Worm (Caenorhabditis elegans) whole organism, L1 larva: ENCODE results near the gene C46F4.3.

ENCODE experiments used
- C16A3.4 ChIP-seq: fragments of 150-350 bp; optimal IDR thresholded peaks from 2 replicates; lab custom pipeline; 2014; ENCODE audit warnings: missing biosample characterization, missing genetic modification characterization
- C34B4.2 ChIP-seq: sonication (generic microtip); optimal IDR thresholded peaks from 2 replicates; lab custom pipeline; 2017; ENCODE audit warnings: mild to moderate bottlenecking, missing genetic modification characterization, missing compliant biosample characterization
- aha-1 ChIP-seq: fragments of 150-350 bp; optimal IDR thresholded peaks from 2 replicates; lab custom pipeline; 2014; ENCODE audit warnings: missing biosample characterization, missing genetic modification characterization
- blmp-1 ChIP-seq: fragments of 150-350 bp; optimal IDR thresholded peaks from 2 replicates; lab custom pipeline; 2014; ENCODE audit warnings: missing biosample characterization, missing genetic modification characterization
- ceh-63 ChIP-seq: fragments of 200-800 bp; sonication (Bioruptor generic); optimal IDR thresholded peaks from 2 replicates; lab custom pipeline; 2018; ENCODE audit warnings: mild to moderate bottlenecking, missing genetic modification characterization, missing compliant biosample characterization
- ceh-8 ChIP-seq: fragments of 200-800 bp; sonication (Bioruptor generic); optimal IDR thresholded peaks from 2 replicates; lab custom pipeline; 2018; ENCODE audit warnings: mild to moderate bottlenecking, missing genetic modification characterization, moderate library complexity, missing compliant biosample characterization
- ceh-82 ChIP-seq, 3 experiments: fragments of 150-350 bp in 1 of 3; sonication (generic microtip) in 2 of 3; optimal IDR thresholded peaks; 2 replicates each; lab custom pipeline; 2014 to 2017; ENCODE audit warnings: missing biosample characterization in 3 of 3, missing genetic modification characterization in 3 of 3
- ces-1 ChIP-seq: fragments of 150-350 bp; optimal IDR thresholded peaks from 2 replicates; lab custom pipeline; 2014; ENCODE audit warnings: missing biosample characterization, missing genetic modification reagents, missing genetic modification characterization
- efl-1 ChIP-seq, 4 experiments: fragments of 150-350 bp; optimal IDR thresholded peaks in 3 of 4; peaks in 1 of 4; 1 replicate in 1 of 4; 2 replicates in 3 of 4; lab custom pipeline; 2014; ENCODE audit warnings: missing biosample characterization in 2 of 4, missing genetic modification characterization in 2 of 4, missing genetic modification reagents in 2 of 4
- efl-3 ChIP-seq: fragments of 200-800 bp; sonication (Bioruptor generic); optimal IDR thresholded peaks from 2 replicates; lab custom pipeline; 2018; ENCODE audit warnings: mild to moderate bottlenecking, missing genetic modification characterization, missing compliant biosample characterization
- egl-13 ChIP-seq: sonication (generic microtip); optimal IDR thresholded peaks from 2 replicates; lab custom pipeline; 2016; ENCODE audit warnings: missing genotype, missing genetic modification reagents, missing genetic modification characterization, missing compliant biosample characterization
- egl-27 ChIP-seq, 2 experiments: fragments of 150-350 bp in 1 of 2; sonication (generic microtip); optimal IDR thresholded peaks; 3 replicates each; lab custom pipeline; 2017 to 2018; ENCODE audit warnings: missing biosample characterization in 2 of 2, missing genetic modification characterization in 2 of 2, missing genetic modification reagents in 2 of 2
- elt-2 ChIP-seq: sonication (generic microtip); optimal IDR thresholded peaks from 2 replicates; lab custom pipeline; 2016; ENCODE audit warnings: missing genetic modification characterization, mild to moderate bottlenecking, inconsistent platforms, missing compliant biosample characterization, missing genetic modification reagents
- elt-3 ChIP-seq, 6 experiments: fragments of 150-350 bp in 1 of 6; sonication (generic microtip); optimal IDR thresholded peaks; 2 replicates each; lab custom pipeline; 2017 to 2018; ENCODE audit warnings: missing biosample characterization in 6 of 6, missing genetic modification characterization in 6 of 6, inconsistent platforms in 1 of 6
- ets-5 ChIP-seq: fragments of 200-800 bp; sonication (Bioruptor generic); IDR thresholded peaks from 2 replicates; pipeline ENCODE4 v1.3.6; 2022; ENCODE audit warnings: missing genetic modification characterization, missing compliant biosample characterization
- fkh-10 ChIP-seq: sonication (generic microtip); optimal IDR thresholded peaks from 2 replicates; lab custom pipeline; 2017; ENCODE audit warnings: missing biosample characterization, missing genetic modification reagents, missing genetic modification characterization
- grh-1 ChIP-seq: fragments of 200-800 bp; sonication (Bioruptor generic); IDR thresholded peaks from 2 replicates; pipeline ENCODE4 v1.3.6; 2022; ENCODE audit warnings: missing genetic modification reagents, missing genetic modification characterization, missing compliant biosample characterization
- hpl-2 ChIP-seq: fragments of 150-350 bp; optimal IDR thresholded peaks from 2 replicates; lab custom pipeline; 2014; ENCODE audit warnings: missing biosample characterization, missing genetic modification reagents, missing genetic modification characterization
- irx-1 ChIP-seq: sonication (generic microtip); optimal IDR thresholded peaks from 2 replicates; lab custom pipeline; 2016; ENCODE audit warnings: missing genetic modification characterization, missing compliant biosample characterization
- lin-13 ChIP-seq: fragments of 150-350 bp; optimal IDR thresholded peaks from 2 replicates; lab custom pipeline; 2014; ENCODE audit warnings: missing biosample characterization, missing genetic modification reagents, missing genetic modification characterization
- lin-14 ChIP-seq: fragments of 200-800 bp; sonication (Bioruptor generic); optimal IDR thresholded peaks from 2 replicates; lab custom pipeline; 2018; ENCODE audit warnings: mild to moderate bottlenecking, missing genetic modification characterization, moderate library complexity, missing compliant biosample characterization
- lin-15B ChIP-seq: fragments of 150-350 bp; sonication (generic microtip); optimal IDR thresholded peaks from 3 replicates; lab custom pipeline; 2014; ENCODE audit warnings: missing biosample characterization, missing genetic modification characterization
- lin-35 ChIP-seq, 2 experiments: fragments of 150-350 bp; optimal IDR thresholded peaks; 2 replicates each; lab custom pipeline; 2014; ENCODE audit warnings: missing biosample characterization in 2 of 2, missing genetic modification characterization in 2 of 2, missing genetic modification reagents in 2 of 2
- mef-2 ChIP-seq: fragments of 150-350 bp; optimal IDR thresholded peaks from 2 replicates; lab custom pipeline; 2014; ENCODE audit warnings: missing biosample characterization, missing genetic modification characterization
- mep-1 ChIP-seq: fragments of 150-350 bp; optimal IDR thresholded peaks from 2 replicates; lab custom pipeline; 2014; ENCODE audit warnings: missing biosample characterization, missing genetic modification characterization
- nhr-11 ChIP-seq: fragments of 150-350 bp; optimal IDR thresholded peaks from 2 replicates; lab custom pipeline; 2014; ENCODE audit warnings: missing biosample characterization, missing genetic modification characterization
- nhr-20 ChIP-seq: sonication (generic microtip); optimal IDR thresholded peaks from 2 replicates; lab custom pipeline; 2016; ENCODE audit warnings: mild to moderate bottlenecking, missing genetic modification characterization, missing compliant biosample characterization
- nhr-28 ChIP-seq: fragments of 150-350 bp; optimal IDR thresholded peaks from 2 replicates; lab custom pipeline; 2014; ENCODE audit warnings: missing biosample characterization, missing genetic modification characterization
- nhr-47 ChIP-seq: sonication (generic microtip); optimal IDR thresholded peaks from 2 replicates; lab custom pipeline; 2016; ENCODE audit warnings: mild to moderate bottlenecking, missing genetic modification characterization, moderate library complexity, missing compliant biosample characterization
- nhr-71 ChIP-seq: sonication (generic microtip); optimal IDR thresholded peaks from 2 replicates; lab custom pipeline; 2016; ENCODE audit warnings: mild to moderate bottlenecking, missing genetic modification characterization, moderate library complexity, missing compliant biosample characterization
- nhr-84 ChIP-seq: sonication (generic microtip); optimal IDR thresholded peaks from 2 replicates; lab custom pipeline; 2017; ENCODE audit warnings: missing biosample characterization, missing genetic modification characterization
- nhr-85 ChIP-seq: sonication (generic microtip); peaks from one replicate; lab custom pipeline; 2016; ENCODE audit warnings: missing genetic modification characterization, inconsistent platforms, missing compliant biosample characterization
- nhr-90 ChIP-seq: sonication (generic microtip); optimal IDR thresholded peaks from 2 replicates; lab custom pipeline; 2016; ENCODE audit warnings: mild to moderate bottlenecking, missing genetic modification characterization, missing compliant biosample characterization; ENCODE audit not compliant: poor library complexity
- pag-3 ChIP-seq: sonication (generic microtip); optimal IDR thresholded peaks from 2 replicates; lab custom pipeline; 2017; ENCODE audit warnings: missing genetic modification characterization, mild to moderate bottlenecking, missing compliant biosample characterization, antibody characterized with exemption, borderline replicate concordance; ENCODE audit not compliant: insufficient read depth
- pqm-1 ChIP-seq: sonication (generic microtip); optimal IDR thresholded peaks from 3 replicates; lab custom pipeline; 2017; ENCODE audit warnings: missing biosample characterization, missing genetic modification characterization
- sox-4 ChIP-seq: sonication (generic microtip); optimal IDR thresholded peaks from 2 replicates; lab custom pipeline; 2016; ENCODE audit warnings: missing genetic modification characterization, missing compliant biosample characterization
- unc-130 ChIP-seq: fragments of 150-350 bp; optimal IDR thresholded peaks from 2 replicates; lab custom pipeline; 2017; ENCODE audit warnings: missing biosample characterization, missing genetic modification characterization, inconsistent platforms
- unc-98 ChIP-seq: fragments of 200-800 bp; sonication (Bioruptor generic); IDR thresholded peaks from 2 replicates; pipeline ENCODE4 v1.3.6; 2022; ENCODE audit warnings: missing genetic modification characterization, missing compliant biosample characterization
- zag-1 ChIP-seq: fragments of 150-350 bp; optimal IDR thresholded peaks from 2 replicates; lab custom pipeline; 2014; ENCODE audit warnings: missing biosample characterization, missing genetic modification characterization
- zip-4 ChIP-seq: fragments of 200-800 bp; sonication (Bioruptor generic); optimal IDR thresholded peaks from 2 replicates; lab custom pipeline; 2018; ENCODE audit warnings: mild to moderate bottlenecking, missing genetic modification characterization, moderate library complexity, missing compliant biosample characterization
- ztf-11 ChIP-seq, 2 experiments: sonication (generic microtip); optimal IDR thresholded peaks; 2 replicates each; lab custom pipeline; 2016 to 2017; ENCODE audit warnings: missing genetic modification characterization in 2 of 2, missing biosample characterization in 1 of 2, missing compliant biosample characterization in 1 of 2

Gene C46F4.3

ce11 chrX:5943908-5944307 is 8.3 kb downstream of the C46F4.3 start (continued):
- TF ChIP-seq pqm-1 = no peak
- no peak for TF ChIP-seq nhr-11 (tag; lab: Kevin White, UChicago)
- no peak for TF ChIP-seq grh-1 (GFP tag; lab: Robert Waterston, UW)
- TF ChIP-seq C16A3.4 (tag; lab: Kevin White, UChicago) = no peak
- TF ChIP-seq efl-1 (optimal IDR thresholded peaks at IDR 0.05; lab: Kevin White, UChicago) = no peak
- peak in 1 of 2 experiments; percentile 1 for TF ChIP-seq efl-1 (GFP tag; optimal IDR thresholded peaks at IDR 0.05 in 1 of 2; lab: Kevin White, UChicago)
- no peak for TF ChIP-seq efl-3 (GFP tag; lab: Kevin White, UChicago)
- no peak for TF ChIP-seq nhr-47 (tag; lab: Kevin White, UChicago)
- TF ChIP-seq nhr-84 = no peak

- TF ChIP-seq zag-1 (tag; lab: Kevin White, UChicago) (no peak), mef-2 (tag; lab: Kevin White, UChicago) (no peak), ets-5 (GFP tag; lab: Robert Waterston, UW) (no peak), pqm-1 (no peak), unc-98 (GFP tag; lab: Robert Waterston, UW) (no peak), sox-4 (tag; lab: Kevin White, UChicago) (no peak), nhr-85 (tag; lab: Kevin White, UChicago) (peak; percentile 86), egl-27 (tag; optimal IDR thresholded peaks at IDR 0.05; lab: Kevin White, UChicago) (no peak), zip-4 (no peak), nhr-20 (peak; percentile 12), ceh-63 (GFP tag; lab: Kevin White, UChicago) (no peak), nhr-90 (tag; lab: Kevin White, UChicago) (peak; percentile 16), lin-13 (GFP tag; lab: Kevin White, UChicago) (no peak), mep-1 (tag; lab: Kevin White, UChicago) (no peak), hpl-2 (GFP tag; lab: Kevin White, UChicago) (no peak), ztf-11 (tag; optimal IDR thresholded peaks at IDR 0.05; lab: Kevin White, UChicago) (no peak), blmp-1 (peak; percentile 30), elt-3 (tag; optimal IDR thresholded peaks at IDR 0.05; lab: Kevin White, UChicago) (peak in 1 of 6 experiments; percentile 30), unc-130 (peak; percentile 11), nhr-71 (tag; lab: Kevin White, UChicago) (no peak), ceh-8 (no peak), aha-1 (no peak), lin-35 (GFP tag; optimal IDR thresholded peaks at IDR 0.05; lab: Kevin White, UChicago) (no peak), fkh-10 (GFP tag; lab: Kevin White, UChicago) (no peak)
These were observed 8.9 kb downstream of the C46F4.3 start, which contains the start of gene acs-17 for ce11 chrX:5944488-5944887. acs-17 (minus strand) TSS chrX:5944510.

- no peak for TF ChIP-seq lin-14 (GFP tag; lab: Kevin White, UChicago)
- TF ChIP-seq ces-1 = no peak
- no peak for TF ChIP-seq efl-3 (GFP tag; lab: Kevin White, UChicago)
- no peak for TF ChIP-seq ceh-63 (GFP tag; lab: Kevin White, UChicago)
- TF ChIP-seq pag-3 (tag; lab: Kevin White, UChicago) = no peak
- TF ChIP-seq nhr-47 (tag; lab: Kevin White, UChicago) = no peak
- no peak for TF ChIP-seq elt-2
- no peak for TF ChIP-seq nhr-28 (tag; lab: Kevin White, UChicago)
- no peak for TF ChIP-seq lin-15B
- TF ChIP-seq irx-1 (tag; lab: Kevin White, UChicago) = no peak
- TF ChIP-seq ceh-82 (tag; optimal IDR thresholded peaks at IDR 0.05; lab: Kevin White, UChicago) = no peak
- no peak for TF ChIP-seq ets-5 (GFP tag; lab: Robert Waterston, UW)
- no peak for TF ChIP-seq mep-1 (tag; lab: Kevin White, UChicago)
- TF ChIP-seq C34B4.2 (tag; lab: Kevin White, UChicago) = no peak
- no peak for TF ChIP-seq egl-13 (tag; lab: Kevin White, UChicago)
These were observed 13.2 kb downstream of the C46F4.3 start, which contains the start of gene mig-23 for ce11 chrX:5948769-5949168. mig-23 (minus strand) TSS chrX:5948869.
